Fruit fly (Drosophila melanogaster) whole organism, adult: ENCODE measurements around the gene Tasp1.

Experiments
- CG11617 ChIP-seq: fragments of 200-800 bp; sonication (Bioruptor generic); optimal IDR thresholded peaks from 2 replicates; lab custom pipeline; 2017; ENCODE audit warnings: mild to moderate bottlenecking, missing biosample characterization, missing genetic modification reagents, missing genetic modification characterization
- CG12768 ChIP-seq: fragments of 200-800 bp; sonication (Bioruptor generic); optimal IDR thresholded peaks from 2 replicates; lab custom pipeline; 2017; ENCODE audit warnings: missing biosample characterization, missing genetic modification characterization, mild to moderate bottlenecking, moderate library complexity, missing genetic modification reagents
- CG14711 ChIP-seq: fragments of 200-800 bp; sonication (Bioruptor generic); optimal IDR thresholded peaks from 2 replicates; lab custom pipeline; 2018; ENCODE audit warnings: missing biosample characterization, mild to moderate bottlenecking, missing genetic modification characterization, moderate library complexity
- CG1620 ChIP-seq: fragments of 200-800 bp; sonication (Bioruptor generic); optimal IDR thresholded peaks from 2 replicates; lab custom pipeline; 2016; ENCODE audit warnings: missing biosample characterization, missing genetic modification characterization
- CG33017 ChIP-seq: fragments of 200-800 bp; sonication (Bioruptor generic); optimal IDR thresholded peaks from 2 replicates; lab custom pipeline; 2018; ENCODE audit warnings: missing biosample characterization, mild to moderate bottlenecking, missing genetic modification characterization, moderate library complexity
- CG5204 ChIP-seq: fragments of 200-800 bp; sonication (Bioruptor generic); optimal IDR thresholded peaks from 2 replicates; lab custom pipeline; 2016; ENCODE audit warnings: missing biosample characterization, missing genetic modification characterization
- CG7045 ChIP-seq: fragments of 200-800 bp; sonication (Bioruptor generic); optimal IDR thresholded peaks from 2 replicates; lab custom pipeline; 2017; ENCODE audit warnings: missing biosample characterization, mild to moderate bottlenecking, missing genetic modification characterization
- CG7101 ChIP-seq: fragments of 200-800 bp; sonication (Bioruptor generic); optimal IDR thresholded peaks from 2 replicates; lab custom pipeline; 2018; ENCODE audit warnings: missing biosample characterization, mild to moderate bottlenecking, missing genetic modification characterization, moderate library complexity
- Clk ChIP-seq: fragments of 200-800 bp; sonication (Bioruptor generic); optimal IDR thresholded peaks from 2 replicates; lab custom pipeline; 2017; ENCODE audit warnings: missing biosample characterization, missing genetic modification characterization
- Crg-1 ChIP-seq: fragments of 200-800 bp; sonication (Bioruptor generic); optimal IDR thresholded peaks from 2 replicates; lab custom pipeline; 2016; ENCODE audit warnings: missing biosample characterization, missing genetic modification characterization
- Hr96 ChIP-seq: fragments of 200-800 bp; sonication (Bioruptor generic); optimal IDR thresholded peaks from 2 replicates; lab custom pipeline; 2016; ENCODE audit warnings: missing biosample characterization, missing genetic modification characterization
- Mnt ChIP-seq: fragments of 200-800 bp; sonication (Bioruptor generic); optimal IDR thresholded peaks from 2 replicates; lab custom pipeline; 2016; ENCODE audit warnings: missing biosample characterization, mild to moderate bottlenecking, missing genetic modification characterization
- bab1 ChIP-seq: fragments of 200-800 bp; sonication (Bioruptor generic); optimal IDR thresholded peaks from 3 replicates; lab custom pipeline; 2019; ENCODE audit warnings: missing biosample characterization, mild to moderate bottlenecking, missing genetic modification characterization, moderate library complexity
- cic ChIP-seq: fragments of 200-800 bp; sonication (Bioruptor generic); optimal IDR thresholded peaks from 2 replicates; lab custom pipeline; 2017; ENCODE audit warnings: missing biosample characterization, mild to moderate bottlenecking, missing genetic modification characterization, moderate library complexity
- cnc ChIP-seq, 2 experiments: fragments of >200 bp; optimal IDR thresholded peaks; 2 replicates each; lab custom pipeline; 2017
- kay ChIP-seq: fragments of 200-800 bp; sonication (Bioruptor generic); peaks from one replicate; lab custom pipeline; 2016; ENCODE audit warnings: missing biosample characterization, missing genetic modification characterization, borderline replicate concordance
- ovo ChIP-seq: fragments of 200-800 bp; sonication (Bioruptor generic); optimal IDR thresholded peaks from 2 replicates; lab custom pipeline; 2016; ENCODE audit warnings: missing biosample characterization, missing genetic modification characterization
- pad ChIP-seq: fragments of 200-800 bp; sonication (Bioruptor generic); optimal IDR thresholded peaks from 3 replicates; lab custom pipeline; 2017; ENCODE audit warnings: missing biosample characterization, missing genetic modification characterization, mild to moderate bottlenecking, moderate library complexity, missing genetic modification reagents
- tj ChIP-seq: fragments of 200-800 bp; sonication (Bioruptor generic); optimal IDR thresholded peaks from 3 replicates; lab custom pipeline; 2017; ENCODE audit warnings: missing biosample characterization, mild to moderate bottlenecking, missing genetic modification characterization, moderate library complexity
- toe ChIP-seq: fragments of 200-800 bp; sonication (Bioruptor generic); optimal IDR thresholded peaks from 2 replicates; lab custom pipeline; 2016; ENCODE audit warnings: missing biosample characterization, missing genetic modification characterization

The Tasp1 gene

DNA sequence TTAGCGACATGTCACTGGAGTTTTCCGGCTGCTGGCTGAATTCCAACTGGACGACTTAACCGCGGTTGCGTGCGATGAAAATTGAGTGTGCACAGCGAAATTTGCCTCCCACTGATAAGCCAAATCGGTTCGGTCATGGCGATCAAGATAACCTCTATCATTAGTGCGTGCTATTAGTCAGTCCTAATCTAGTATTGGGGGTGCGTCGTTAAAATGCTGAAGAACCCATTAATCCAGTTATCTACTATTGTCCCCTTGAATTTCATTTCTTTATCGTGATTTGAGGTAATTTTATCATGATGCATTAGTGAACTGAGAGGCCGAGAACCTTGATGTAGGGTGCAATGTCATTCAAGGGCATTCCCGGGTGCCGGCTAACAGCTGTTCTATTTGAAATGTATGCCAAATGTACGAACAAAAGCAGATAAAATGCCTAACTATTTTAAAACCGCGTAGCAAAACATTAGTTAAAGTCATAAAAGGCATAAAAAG is 41.2 kb upstream of the Tasp1 start, which contains the start of gene Pgm1:
Gene Pgm1 (minus strand): TSS at position 51 of the 492 bp plus-strand sequence.
- TF ChIP-seq cic (peak; percentile 83), CG7045 (GFP tag; lab: Kevin White, UChicago) (peak; percentile 86), CG5204 (GFP tag; lab: Kevin White, UChicago) (no peak), ovo (GFP tag; lab: Kevin White, UChicago) (peak; percentile 32), CG11617 (GFP tag; lab: Kevin White, UChicago) (peak; percentile 90), pad (GFP tag; lab: Kevin White, UChicago) (peak; percentile 72), Clk (peak; percentile 71), cnc (optimal IDR thresholded peaks at IDR 0.05; lab: Kevin White, UChicago) (no peak), CG7101 (peak; percentile 79), tj (GFP tag; lab: Kevin White, UChicago) (peak; percentile 93), toe (peak; percentile 90), CG1620 (GFP tag; lab: Kevin White, UChicago) (peak; percentile 89), Mnt (GFP tag; lab: Kevin White, UChicago) (peak; percentile 90), Hr96 (GFP tag; lab: Kevin White, UChicago) (peak; percentile 93), bab1 (GFP tag; lab: Kevin White, UChicago) (peak; percentile 93), Crg-1 (GFP tag; lab: Kevin White, UChicago) (peak; percentile 76), CG33017 (tag; lab: Kevin White, UChicago) (peak; percentile 88), kay (GFP tag; lab: Kevin White, UChicago) (no peak), CG14711 (tag; lab: Kevin White, UChicago) (no peak), CG12768 (GFP tag; lab: Kevin White, UChicago) (peak; percentile 92)

DNA sequence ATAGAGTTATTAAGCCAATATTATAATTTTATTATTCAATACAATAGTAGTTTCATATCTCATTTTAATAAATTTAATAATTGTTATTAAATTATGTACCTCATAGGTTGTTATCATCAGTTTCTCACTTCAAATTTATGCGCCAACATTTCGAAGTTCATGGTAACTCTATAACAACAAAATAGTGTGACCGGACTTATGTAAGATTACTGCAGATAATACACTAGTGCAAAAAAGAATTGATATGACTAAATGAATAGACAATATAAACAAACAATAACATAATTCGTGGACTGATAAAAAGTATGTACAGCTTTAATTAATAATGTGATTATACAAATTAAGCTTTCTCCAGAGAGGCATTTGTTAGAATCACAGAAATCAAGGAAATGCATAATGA is 34.5 kb upstream of the Tasp1 start, which contains the start of gene Strump:
Gene Strump (plus strand): TSS at position 212 of the 400 bp plus-strand sequence.
- TF ChIP-seq Clk, result no peak
- TF ChIP-seq CG14711 (tag; lab: Kevin White, UChicago), result peak; percentile 95
- peak; percentile 54 for TF ChIP-seq bab1 (GFP tag; lab: Kevin White, UChicago)
- TF ChIP-seq CG12768 (GFP tag; lab: Kevin White, UChicago), result no peak
- TF ChIP-seq CG7101, result peak; percentile 14

DNA sequence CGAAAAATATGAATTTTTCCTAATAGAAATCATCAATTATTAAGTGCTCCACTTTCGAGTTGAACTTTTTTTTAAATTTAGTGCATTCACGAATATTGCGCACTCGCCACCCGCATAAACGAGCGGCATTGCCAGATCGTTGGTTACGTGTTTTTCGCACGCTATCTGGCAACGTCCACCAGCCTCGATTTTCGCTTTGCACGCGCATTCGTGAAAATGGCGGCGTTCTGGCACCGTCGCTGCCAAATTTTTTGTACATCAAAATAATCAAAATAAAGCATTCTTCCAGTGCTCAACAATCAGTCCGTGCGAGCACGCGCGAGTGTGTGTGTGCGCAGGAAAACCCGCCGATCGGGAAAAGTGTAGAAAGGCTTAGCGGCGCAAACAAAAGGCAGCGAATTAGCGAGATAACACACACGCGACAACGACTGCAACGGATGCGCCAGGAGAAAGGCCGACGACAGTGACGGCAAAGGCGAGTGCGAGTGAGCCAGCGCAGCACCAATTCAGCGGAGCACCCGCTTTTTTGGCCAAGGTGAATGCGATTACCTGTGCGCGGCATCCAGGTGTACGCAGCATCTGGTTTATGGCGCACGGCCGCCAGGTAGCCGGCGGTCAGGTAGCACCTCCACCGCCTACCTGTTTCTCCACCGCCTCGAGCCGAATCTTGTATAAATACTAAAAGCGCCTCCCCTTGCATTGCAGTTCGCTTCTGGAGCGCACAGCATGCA is 26.4 kb upstream of the Tasp1 start:
- TF ChIP-seq CG1620 (GFP tag; lab: Kevin White, UChicago) (peak; percentile 81), Crg-1 (GFP tag; lab: Kevin White, UChicago) (peak; percentile 83), Mnt (GFP tag; lab: Kevin White, UChicago) (peak; percentile 97), CG7101 (peak; percentile 89), cic (peak; percentile 88), Clk (peak; percentile 83), CG14711 (tag; lab: Kevin White, UChicago) (peak; percentile 83), ovo (GFP tag; lab: Kevin White, UChicago) (peak; percentile 62), Hr96 (GFP tag; lab: Kevin White, UChicago) (no peak), CG33017 (tag; lab: Kevin White, UChicago) (peak; percentile 79), bab1 (GFP tag; lab: Kevin White, UChicago) (peak; percentile 89), toe (no peak), pad (GFP tag; lab: Kevin White, UChicago) (peak; percentile 65), CG7045 (GFP tag; lab: Kevin White, UChicago) (peak; percentile 88), CG12768 (GFP tag; lab: Kevin White, UChicago) (peak; percentile 90), tj (GFP tag; lab: Kevin White, UChicago) (peak; percentile 91), CG5204 (GFP tag; lab: Kevin White, UChicago) (no peak), kay (GFP tag; lab: Kevin White, UChicago) (no peak), CG11617 (GFP tag; lab: Kevin White, UChicago) (peak; percentile 98)

DNA sequence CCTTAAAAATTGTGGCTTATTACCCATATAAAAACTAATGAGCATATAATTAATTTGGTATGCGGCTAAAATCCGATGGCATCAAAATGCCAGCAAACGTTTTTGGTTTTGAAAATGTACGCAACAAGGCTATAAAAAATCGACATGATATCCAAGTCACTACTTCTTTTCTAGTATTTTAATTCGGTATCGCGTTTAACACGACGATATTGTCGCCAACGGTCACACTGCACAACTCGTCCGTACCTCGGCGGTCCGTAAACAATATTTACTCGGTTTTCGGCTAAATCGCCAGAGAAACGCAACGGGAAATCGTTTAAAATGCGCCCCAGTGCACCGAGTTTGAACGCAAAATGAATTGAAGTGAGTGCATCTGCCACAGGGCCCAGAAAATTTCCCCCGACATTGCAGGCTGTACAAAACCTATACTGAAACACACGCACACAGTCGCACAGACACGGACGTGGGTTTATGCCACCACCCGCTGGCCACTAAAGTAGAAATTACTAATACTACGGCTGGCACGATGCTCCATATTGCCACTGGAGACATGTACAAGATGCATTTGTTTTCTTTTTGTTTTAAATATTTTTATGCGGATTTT is 25.8 kb upstream of the Tasp1 start, which contains the start of gene Taf4:
Gene Taf4 (plus strand): TSS at position 210 of the 604 bp plus-strand sequence.
- TF ChIP-seq CG33017 (tag; lab: Kevin White, UChicago) (no peak), CG5204 (GFP tag; lab: Kevin White, UChicago) (no peak), cnc (optimal IDR thresholded peaks at IDR 0.05; lab: Kevin White, UChicago) (no peak), ovo (GFP tag; lab: Kevin White, UChicago) (no peak), CG7101 (no peak), cic (no peak), pad (GFP tag; lab: Kevin White, UChicago) (no peak), Hr96 (GFP tag; lab: Kevin White, UChicago) (no peak), bab1 (GFP tag; lab: Kevin White, UChicago) (no peak), Mnt (GFP tag; lab: Kevin White, UChicago) (no peak), kay (GFP tag; lab: Kevin White, UChicago) (no peak), Crg-1 (GFP tag; lab: Kevin White, UChicago) (no peak), CG1620 (GFP tag; lab: Kevin White, UChicago) (no peak), CG11617 (GFP tag; lab: Kevin White, UChicago) (no peak), CG12768 (GFP tag; lab: Kevin White, UChicago) (no peak), tj (GFP tag; lab: Kevin White, UChicago) (no peak), CG14711 (tag; lab: Kevin White, UChicago) (no peak)
